Fruit fly (Drosophila melanogaster): ENCODE measurements around the gene CG1943.

DNA sequence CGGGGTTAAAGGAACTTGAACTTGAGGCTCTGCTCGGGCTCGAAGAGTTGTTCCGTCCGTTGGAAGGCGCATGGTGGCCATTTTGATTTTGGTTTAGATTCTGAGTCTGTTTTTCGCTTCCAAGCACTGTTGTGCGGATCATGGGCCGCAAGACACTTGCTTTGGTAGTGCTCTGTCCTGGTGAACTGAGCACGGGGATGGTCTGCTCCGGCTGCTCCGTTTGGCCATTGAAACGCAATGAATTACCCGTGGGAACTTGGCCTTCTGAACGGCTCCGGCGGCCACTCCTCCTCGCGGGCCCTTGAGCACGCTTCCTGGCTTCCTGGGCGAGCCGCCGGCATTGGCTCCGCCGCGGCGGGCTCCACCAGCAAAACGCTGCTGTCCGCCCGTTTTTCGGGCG lies 5.1 kb downstream of the CG1943 start:
- TF ChIP-seq CG33017 (tag; optimal IDR thresholded peaks at IDR 0.05), result no peak
- TF ChIP-seq Mnt (GFP tag; optimal IDR thresholded peaks at IDR 0.05), result no peak
- no peak for TF ChIP-seq Clk (GFP tag; optimal IDR thresholded peaks at IDR 0.05)
- no peak for TF ChIP-seq CG11617 (GFP tag; optimal IDR thresholded peaks at IDR 0.05)
- TF ChIP-seq CG1620 (GFP tag; optimal IDR thresholded peaks at IDR 0.05), result no peak
